Fruit fly (Drosophila melanogaster) whole organism, embryonic: ENCODE data around the gene CNMa.

Experiments used
- CG10267 ChIP-seq: fragments of 200-800 bp; sonication (Bioruptor generic); optimal IDR thresholded peaks from 2 replicates; lab custom pipeline; 2018; ENCODE audit warnings: missing biosample characterization, mild to moderate bottlenecking, missing genetic modification characterization, moderate library complexity
- CG10431 ChIP-seq: fragments of 200-800 bp; sonication (Bioruptor generic); optimal IDR thresholded peaks from 3 replicates; lab custom pipeline; 2018; ENCODE audit warnings: missing biosample characterization, mild to moderate bottlenecking, missing genetic modification characterization
- CG10654 ChIP-seq: fragments of 200-800 bp; sonication (Bioruptor generic); optimal IDR thresholded peaks from 2 replicates; lab custom pipeline; 2016; ENCODE audit warnings: missing biosample characterization, missing genetic modification characterization
- CG11247 ChIP-seq: fragments of 200-800 bp; sonication (Bioruptor generic); IDR thresholded peaks from 2 replicates; pipeline ENCODE4 v1.3.6; 2022; ENCODE audit warnings: missing biosample characterization, missing genetic modification characterization
- CG11456 ChIP-seq: fragments of 200-800 bp; sonication (Bioruptor generic); IDR thresholded peaks from 3 replicates; pipeline ENCODE4 v1.3.6; 2022; ENCODE audit warnings: missing biosample characterization, missing genetic modification characterization
- CG12104 ChIP-seq: fragments of 200-800 bp; sonication (Bioruptor generic); optimal IDR thresholded peaks from 3 replicates; lab custom pipeline; 2016; ENCODE audit warnings: missing biosample characterization, missing genetic modification characterization
- CG12659 ChIP-seq: fragments of 200-800 bp; sonication (Bioruptor generic); optimal IDR thresholded peaks from 3 replicates; lab custom pipeline; 2017; ENCODE audit warnings: mild to moderate bottlenecking, missing biosample characterization, missing genetic modification reagents, missing genetic modification characterization
- CG13123 ChIP-seq: fragments of 200-800 bp; sonication (Bioruptor generic); optimal IDR thresholded peaks from 2 replicates; lab custom pipeline; 2016; ENCODE audit warnings: missing biosample characterization, missing genetic modification characterization
- CG15479 ChIP-seq: fragments of 200-800 bp; sonication (Bioruptor generic); optimal IDR thresholded peaks from 3 replicates; lab custom pipeline; 2019; ENCODE audit warnings: missing biosample characterization, mild to moderate bottlenecking, missing genetic modification characterization, moderate library complexity
- CG2116 ChIP-seq: fragments of 200-800 bp; sonication (Bioruptor generic); optimal IDR thresholded peaks from 3 replicates; lab custom pipeline; 2018; ENCODE audit warnings: missing biosample characterization, mild to moderate bottlenecking, missing genetic modification characterization
- CG2129 ChIP-seq: fragments of 200-800 bp; sonication (Bioruptor generic); IDR thresholded peaks from 2 replicates; pipeline ENCODE4 v1.3.6; 2022; ENCODE audit warnings: missing biosample characterization, missing genetic modification characterization; ENCODE audit not compliant: partially characterized antibody
- CG2678 ChIP-seq: fragments of 200-800 bp; sonication (Bioruptor generic); optimal IDR thresholded peaks from 3 replicates; lab custom pipeline; 2019; ENCODE audit warnings: missing biosample characterization, mild to moderate bottlenecking, missing genetic modification characterization, moderate library complexity
- CG3065 ChIP-seq: fragments of 200-800 bp; sonication (Bioruptor generic); optimal IDR thresholded peaks from 2 replicates; lab custom pipeline; 2016; ENCODE audit warnings: missing biosample characterization, missing genetic modification characterization
- CG34376 ChIP-seq: fragments of 200-800 bp; sonication (Bioruptor generic); optimal IDR thresholded peaks from 2 replicates; lab custom pipeline; 2018; ENCODE audit warnings: missing biosample characterization, mild to moderate bottlenecking, missing genetic modification characterization
- CG4707 ChIP-seq: fragments of 200-800 bp; sonication (Bioruptor generic); optimal IDR thresholded peaks from 2 replicates; lab custom pipeline; 2018; ENCODE audit warnings: missing biosample characterization, mild to moderate bottlenecking, missing genetic modification characterization, moderate library complexity
- CG7372 ChIP-seq: fragments of 200-800 bp; sonication (Bioruptor generic); IDR thresholded peaks from 2 replicates; pipeline ENCODE4 v1.3.6; 2022; ENCODE audit warnings: missing biosample characterization, missing genetic modification characterization
- CG8281 ChIP-seq: fragments of 200-800 bp; sonication (Bioruptor generic); optimal IDR thresholded peaks from 2 replicates; lab custom pipeline; 2018; ENCODE audit warnings: missing biosample characterization, mild to moderate bottlenecking, missing genetic modification characterization, moderate library complexity
- CG8478 ChIP-seq: fragments of >200 bp; optimal IDR thresholded peaks from 2 replicates; lab custom pipeline; 2018
- D19A ChIP-seq: fragments of 200-800 bp; optimal IDR thresholded peaks from 3 replicates; lab custom pipeline; 2019; ENCODE audit warnings: missing biosample characterization, mild to moderate bottlenecking, missing genetic modification characterization, moderate library complexity
- E2f2 ChIP-seq: fragments of 200-800 bp; sonication (Bioruptor generic); IDR thresholded peaks from 2 replicates; pipeline ENCODE4 v1.3.6; 2022; ENCODE audit warnings: missing biosample characterization, missing genetic modification characterization
- HmgZ ChIP-seq: fragments of 200-800 bp; sonication (Bioruptor generic); optimal IDR thresholded peaks from 2 replicates; lab custom pipeline; 2018; ENCODE audit warnings: missing biosample characterization, mild to moderate bottlenecking, missing genetic modification characterization
- Hr78 ChIP-seq, 2 experiments: fragments of 200-800 bp in 1 of 2; fragments of >200 bp in 1 of 2; sonication (Bioruptor generic) in 1 of 2; optimal IDR thresholded peaks; 2 replicates each; lab custom pipeline; 2017 to 2019; ENCODE audit warnings: missing biosample characterization in 2 of 2, missing genetic modification characterization in 2 of 2, mild to moderate bottlenecking in 1 of 2, moderate library complexity in 1 of 2
- Hsf ChIP-seq: fragments of 200-800 bp; sonication (Bioruptor generic); optimal IDR thresholded peaks from 3 replicates; lab custom pipeline; 2016; ENCODE audit warnings: missing biosample characterization, missing genetic modification characterization
- Kr ChIP-seq: fragments of 200-800 bp; sonication (Bioruptor generic); optimal IDR thresholded peaks from 2 replicates; lab custom pipeline; 2017; ENCODE audit warnings: missing biosample characterization, mild to moderate bottlenecking, missing genetic modification characterization
- Nf-YB ChIP-seq: fragments of 200-800 bp; sonication (Bioruptor generic); optimal IDR thresholded peaks from 3 replicates; lab custom pipeline; 2019; ENCODE audit warnings: missing biosample characterization, mild to moderate bottlenecking, missing genetic modification characterization, moderate library complexity
- Oaz ChIP-seq: fragments of 200-800 bp; sonication (Bioruptor generic); IDR thresholded peaks from 2 replicates; pipeline ENCODE4 v1.3.6; 2022; ENCODE audit warnings: missing biosample characterization, missing genetic modification characterization
- TFAM ChIP-seq: fragments of 200-800 bp; sonication (Bioruptor generic); optimal IDR thresholded peaks from 2 replicates; lab custom pipeline; 2017; ENCODE audit warnings: missing biosample characterization, missing genetic modification characterization, inconsistent platforms
- Tbp ChIP-seq: fragments of >200 bp; optimal IDR thresholded peaks from 2 replicates; lab custom pipeline; 2018; ENCODE audit warnings: missing biosample characterization, missing genetic modification characterization
- Trl ChIP-seq, 3 experiments: fragments of >200 bp in 2 of 3; fragments of 200-800 bp in 1 of 3; sonication (Bioruptor generic) in 1 of 3; optimal IDR thresholded peaks; 2 replicates in 1 of 3; 3 replicates in 2 of 3; lab custom pipeline; 2016 to 2017; ENCODE audit warnings: missing biosample characterization in 1 of 3, missing genetic modification characterization in 1 of 3
- Usf ChIP-seq: fragments of 200-800 bp; sonication (Bioruptor generic); optimal IDR thresholded peaks from 2 replicates; lab custom pipeline; 2017; ENCODE audit warnings: missing genotype, missing biosample characterization, missing genetic modification characterization
- abd-A ChIP-seq: fragments of 200-800 bp; sonication (Bioruptor generic); optimal IDR thresholded peaks from 3 replicates; lab custom pipeline; 2019; ENCODE audit warnings: missing biosample characterization, mild to moderate bottlenecking, missing genetic modification characterization, moderate library complexity
- ac ChIP-seq: fragments of 200-800 bp; sonication (Bioruptor generic); optimal IDR thresholded peaks from 3 replicates; lab custom pipeline; 2017; ENCODE audit warnings: missing biosample characterization, mild to moderate bottlenecking, missing genetic modification characterization
- ash1 ChIP-seq: fragments of 200-800 bp; sonication (Bioruptor generic); optimal IDR thresholded peaks from 2 replicates; lab custom pipeline; 2018; ENCODE audit warnings: missing biosample characterization, mild to moderate bottlenecking, missing genetic modification characterization
- da ChIP-seq: fragments of 200-800 bp; sonication (Bioruptor generic); optimal IDR thresholded peaks from 2 replicates; lab custom pipeline; 2016; ENCODE audit warnings: missing biosample characterization, missing genetic modification characterization
- danr ChIP-seq: fragments of 200-800 bp; sonication (Bioruptor generic); IDR thresholded peaks from 2 replicates; pipeline ENCODE4 v1.3.6; 2022; ENCODE audit warnings: missing biosample characterization, missing genetic modification characterization
- dpn ChIP-seq, 2 experiments: fragments of 200-800 bp; sonication (Bioruptor generic); optimal IDR thresholded peaks; 3 replicates each; lab custom pipeline; 2016; ENCODE audit warnings: missing biosample characterization in 2 of 2, missing genetic modification characterization in 2 of 2
- grau ChIP-seq: fragments of 200-800 bp; optimal IDR thresholded peaks from 3 replicates; lab custom pipeline; 2019; ENCODE audit warnings: missing biosample characterization, mild to moderate bottlenecking, missing genetic modification characterization, moderate library complexity
- grn ChIP-seq: fragments of 200-800 bp; sonication (Bioruptor generic); optimal IDR thresholded peaks from 3 replicates; lab custom pipeline; 2017; ENCODE audit warnings: missing biosample characterization, missing genetic modification characterization
- kay ChIP-seq: fragments of 200-800 bp; sonication (Bioruptor generic); optimal IDR thresholded peaks from 2 replicates; lab custom pipeline; 2016; ENCODE audit warnings: missing biosample characterization, missing genetic modification characterization
- ken ChIP-seq: fragments of 200-800 bp; sonication (Bioruptor generic); IDR thresholded peaks from 3 replicates; pipeline ENCODE4 v1.3.6; 2022; ENCODE audit warnings: missing biosample characterization, missing genetic modification characterization
- kni ChIP-seq: fragments of 200-800 bp; sonication (Bioruptor generic); optimal IDR thresholded peaks from 3 replicates; lab custom pipeline; 2017; ENCODE audit warnings: mild to moderate bottlenecking, missing biosample characterization, missing genetic modification reagents, missing genetic modification characterization
- knrl ChIP-seq: fragments of 200-800 bp; sonication (Bioruptor generic); IDR thresholded peaks from 3 replicates; pipeline ENCODE4 v1.3.6; 2022; ENCODE audit warnings: missing biosample characterization, missing genetic modification characterization; ENCODE audit not compliant: partially characterized antibody
- mam ChIP-seq: fragments of 200-800 bp; sonication (Bioruptor generic); optimal IDR thresholded peaks from 3 replicates; lab custom pipeline; 2016; ENCODE audit warnings: missing biosample characterization, missing genetic modification characterization
- nmo ChIP-seq: fragments of 200-800 bp; sonication (Bioruptor generic); optimal IDR thresholded peaks from 2 replicates; lab custom pipeline; 2018; ENCODE audit warnings: missing biosample characterization, mild to moderate bottlenecking, missing genetic modification characterization, moderate library complexity
- phol ChIP-seq: fragments of 200-800 bp; sonication (Bioruptor generic); optimal IDR thresholded peaks from 3 replicates; lab custom pipeline; 2018; ENCODE audit warnings: missing biosample characterization, mild to moderate bottlenecking, missing genetic modification characterization, moderate library complexity
- pita ChIP-seq: fragments of 200-800 bp; sonication (Bioruptor generic); optimal IDR thresholded peaks from 2 replicates; lab custom pipeline; 2017; ENCODE audit warnings: missing biosample characterization, mild to moderate bottlenecking, missing genetic modification characterization
- pnt ChIP-seq: fragments of 200-800 bp; sonication (Bioruptor generic); optimal IDR thresholded peaks from 3 replicates; lab custom pipeline; 2016; ENCODE audit warnings: missing biosample characterization, missing genetic modification characterization
- psq ChIP-seq: fragments of 200-800 bp; sonication (Bioruptor generic); optimal IDR thresholded peaks from 2 replicates; lab custom pipeline; 2017; ENCODE audit warnings: missing biosample characterization, missing genetic modification characterization
- schlank ChIP-seq: fragments of 200-800 bp; sonication (Bioruptor generic); optimal IDR thresholded peaks from 2 replicates; lab custom pipeline; 2018; ENCODE audit warnings: missing biosample characterization, mild to moderate bottlenecking, missing genetic modification characterization
- tap ChIP-seq: fragments of 200-800 bp; optimal IDR thresholded peaks from 3 replicates; lab custom pipeline; 2019; ENCODE audit warnings: missing biosample characterization, mild to moderate bottlenecking, missing genetic modification characterization, moderate library complexity
- tgo ChIP-seq: fragments of 200-800 bp; sonication (Bioruptor generic); IDR thresholded peaks from 3 replicates; pipeline ENCODE4 v1.3.6; 2022; ENCODE audit warnings: missing biosample characterization, missing genetic modification characterization

Gene CNMa

dm6 chr3L:1886125-1886544 lies 30.7 kb upstream of the CNMa start (continued):
- TF ChIP-seq ac (peak; percentile 82), tgo (GFP tag; lab: Robert Waterston, UW) (peak; percentile 78), abd-A (tag; lab: Kevin White, UChicago) (no peak), Tbp (GFP tag; lab: Kevin White, UChicago) (no peak), CG15479 (GFP tag; lab: Kevin White, UChicago) (peak; percentile 72), CG2678 (tag; lab: Kevin White, UChicago) (peak; percentile 83), phol (tag; lab: Kevin White, UChicago) (peak; percentile 93), TFAM (peak; percentile 62), CG12104 (GFP tag; lab: Kevin White, UChicago) (peak; percentile 55), CG10267 (tag; lab: Kevin White, UChicago) (peak; percentile 76), CG2129 (no peak), Oaz (peak; percentile 68), D19A (peak; percentile 83), CG11456 (GFP tag; lab: Robert Waterston, UW) (peak; percentile 71), grau (tag; lab: Kevin White, UChicago) (peak; percentile 74), CG11247 (peak; percentile 74), kni (GFP tag; lab: Kevin White, UChicago) (no peak), Hsf (GFP tag; lab: Kevin White, UChicago) (peak; percentile 87), ken (GFP tag; lab: Robert Waterston, UW) (peak; percentile 89), pnt (GFP tag; lab: Kevin White, UChicago) (peak; percentile 89), CG8281 (peak; percentile 64), E2f2 (GFP tag; lab: Robert Waterston, UW) (peak; percentile 54; the same call in 1 of the 2 replicates), grn (GFP tag; lab: Kevin White, UChicago) (no peak), CG8478 (lab: Kevin White, UChicago) (no peak), Hr78 (GFP tag; optimal IDR thresholded peaks at IDR 0.05; lab: Kevin White, UChicago) (peak in 1 of 2 experiments; percentile 31), Nf-YB (GFP tag; lab: Kevin White, UChicago) (peak; percentile 52), CG12659 (peak; percentile 66), knrl (GFP tag; lab: Robert Waterston, UW) (no peak), Trl (optimal IDR thresholded peaks at IDR 0.05; lab: Kevin White, UChicago) (no peak), Trl (GFP tag; optimal IDR thresholded peaks at IDR 0.05; lab: Kevin White, UChicago) (peak; percentile 86), CG7372 (GFP tag; lab: Robert Waterston, UW) (peak; percentile 73), Usf (GFP tag; lab: Kevin White, UChicago) (peak; percentile 61), mam (peak; percentile 39), HmgZ (tag; lab: Kevin White, UChicago) (peak; percentile 39), ash1 (GFP tag; lab: Kevin White, UChicago) (no peak), CG4707 (GFP tag; lab: Kevin White, UChicago) (peak; percentile 72), tap (tag; lab: Kevin White, UChicago) (peak; percentile 90), CG13123 (GFP tag; lab: Kevin White, UChicago) (peak; percentile 58), danr (GFP tag; lab: Robert Waterston, UW) (peak; percentile 73), CG2116 (GFP tag; lab: Kevin White, UChicago) (peak; percentile 23), Kr (peak; percentile 32), dpn (GFP tag; optimal IDR thresholded peaks at IDR 0.05; lab: Kevin White, UChicago) (peak; percentile 76 to 84), schlank (tag; lab: Kevin White, UChicago) (no peak), pita (no peak), nmo (peak; percentile 89), da (GFP tag; lab: Kevin White, UChicago) (peak; percentile 54), CG10431 (no peak), CG10654 (GFP tag; lab: Kevin White, UChicago) (peak; percentile 80), CG34376 (GFP tag; lab: Kevin White, UChicago) (no peak), CG3065 (GFP tag; lab: Kevin White, UChicago) (peak; percentile 45), kay (GFP tag; lab: Kevin White, UChicago) (peak; percentile 75), psq (GFP tag; lab: Kevin White, UChicago) (peak; percentile 50)
